Fruit fly (Drosophila melanogaster) whole organism, embryonic: ENCODE measurements around the gene Dsp1.

ENCODE experiments used
- Antp ChIP-seq: fragments of 200-800 bp; sonication (Bioruptor generic); optimal IDR thresholded peaks from 3 replicates; lab custom pipeline; 2016; ENCODE audit warnings: missing biosample characterization, missing genetic modification characterization
- Awh ChIP-seq: fragments of 200-800 bp; sonication (Bioruptor generic); IDR thresholded peaks from 2 replicates; pipeline ENCODE4, ENCODE4 v1.3.6; 2022; ENCODE audit warnings: missing biosample characterization, missing genetic modification characterization
- CG1024 ChIP-seq: fragments of 200-800 bp; sonication (Bioruptor generic); IDR thresholded peaks from 2 replicates; pipeline ENCODE4 v1.3.6; 2022; ENCODE audit warnings: missing biosample characterization, missing genetic modification characterization
- CG11247 ChIP-seq: fragments of 200-800 bp; sonication (Bioruptor generic); IDR thresholded peaks from 2 replicates; pipeline ENCODE4 v1.3.6; 2022; ENCODE audit warnings: missing biosample characterization, missing genetic modification characterization
- CG11398 ChIP-seq: fragments of 200-800 bp; sonication (Bioruptor generic); optimal IDR thresholded peaks from 2 replicates; lab custom pipeline; 2016; ENCODE audit warnings: missing biosample characterization, missing genetic modification characterization
- CG11723 ChIP-seq: fragments of 200-800 bp; sonication (Bioruptor generic); optimal IDR thresholded peaks from 2 replicates; lab custom pipeline; 2017; ENCODE audit warnings: missing biosample characterization, mild to moderate bottlenecking, missing genetic modification characterization
- CG12155 ChIP-seq: fragments of 200-800 bp; sonication (Bioruptor generic); optimal IDR thresholded peaks from 3 replicates; lab custom pipeline; 2016; ENCODE audit warnings: missing biosample characterization, missing genetic modification characterization
- CG12391 ChIP-seq: fragments of 200-800 bp; sonication (Bioruptor generic); optimal IDR thresholded peaks from 3 replicates; lab custom pipeline; 2018; ENCODE audit warnings: missing biosample characterization, mild to moderate bottlenecking, missing genetic modification characterization, moderate library complexity
- CG14014 ChIP-seq: fragments of 200-800 bp; sonication (Bioruptor generic); IDR thresholded peaks from 2 replicates; pipeline ENCODE4 v1.3.6; 2022; ENCODE audit warnings: missing biosample characterization, missing genetic modification characterization
- CG14710 ChIP-seq: fragments of 200-800 bp; sonication (Bioruptor generic); optimal IDR thresholded peaks from 3 replicates; lab custom pipeline; 2019; ENCODE audit warnings: missing biosample characterization, mild to moderate bottlenecking, missing genetic modification characterization, moderate library complexity
- CG16863 ChIP-seq: fragments of 200-800 bp; sonication (Bioruptor generic); optimal IDR thresholded peaks from 3 replicates; lab custom pipeline; 2016; ENCODE audit warnings: missing biosample characterization, missing genetic modification characterization
- CG17612 ChIP-seq: fragments of 200-800 bp; sonication (Bioruptor generic); IDR thresholded peaks from 2 replicates; pipeline ENCODE4 v1.3.6; 2022; ENCODE audit warnings: missing biosample characterization, missing genetic modification characterization
- CG18262 ChIP-seq: fragments of 200-800 bp; optimal IDR thresholded peaks from 3 replicates; lab custom pipeline; 2019; ENCODE audit warnings: missing biosample characterization, mild to moderate bottlenecking, missing genetic modification characterization, moderate library complexity
- CG2116 ChIP-seq: fragments of 200-800 bp; sonication (Bioruptor generic); optimal IDR thresholded peaks from 3 replicates; lab custom pipeline; 2018; ENCODE audit warnings: missing biosample characterization, mild to moderate bottlenecking, missing genetic modification characterization
- CG2889 ChIP-seq: fragments of 200-800 bp; sonication (Bioruptor generic); IDR thresholded peaks from 3 replicates; pipeline ENCODE4 v1.3.6; 2022; ENCODE audit warnings: missing biosample characterization, missing genetic modification characterization
- CG3163 ChIP-seq: fragments of 200-800 bp; sonication (Bioruptor generic); optimal IDR thresholded peaks from 3 replicates; lab custom pipeline; 2016; ENCODE audit warnings: missing biosample characterization, missing genetic modification characterization
- CG3281 ChIP-seq: fragments of 200-800 bp; sonication (Bioruptor generic); optimal IDR thresholded peaks from 3 replicates; lab custom pipeline; 2017; ENCODE audit warnings: missing biosample characterization, mild to moderate bottlenecking, missing genetic modification characterization
- CG6854 ChIP-seq: fragments of 200-800 bp; sonication (Bioruptor generic); optimal IDR thresholded peaks from 3 replicates; lab custom pipeline; 2017; ENCODE audit warnings: missing biosample characterization, mild to moderate bottlenecking, missing genetic modification characterization
- CG7786 ChIP-seq: fragments of 200-800 bp; sonication (Bioruptor generic); optimal IDR thresholded peaks from 2 replicates; lab custom pipeline; 2016; ENCODE audit warnings: missing biosample characterization, missing genetic modification characterization
- CG8944 ChIP-seq: fragments of 200-800 bp; sonication (Bioruptor generic); optimal IDR thresholded peaks from 3 replicates; lab custom pipeline; 2016; ENCODE audit warnings: missing biosample characterization, missing genetic modification characterization
- CG9727 ChIP-seq: fragments of 200-800 bp; sonication (Bioruptor generic); optimal IDR thresholded peaks from 3 replicates; lab custom pipeline; 2017; ENCODE audit warnings: missing biosample characterization, mild to moderate bottlenecking, missing genetic modification characterization
- Dbx ChIP-seq: fragments of 200-800 bp; sonication (Bioruptor generic); IDR thresholded peaks from 3 replicates; pipeline ENCODE4 v1.3.6; 2022; ENCODE audit warnings: missing biosample characterization, missing genetic modification characterization
- Dip2 ChIP-seq: fragments of 200-800 bp; sonication (Bioruptor generic); IDR thresholded peaks from 2 replicates; pipeline ENCODE4 v1.3.6; 2022; ENCODE audit warnings: missing biosample characterization, missing genetic modification characterization
- Fer3 ChIP-seq: fragments of 200-800 bp; sonication (Bioruptor generic); optimal IDR thresholded peaks from 2 replicates; lab custom pipeline; 2018; ENCODE audit warnings: missing biosample characterization, mild to moderate bottlenecking, missing genetic modification characterization, moderate library complexity
- H2.0 ChIP-seq: fragments of 200-800 bp; sonication (Bioruptor generic); IDR thresholded peaks from 2 replicates; pipeline ENCODE4 v1.3.6; 2022; ENCODE audit warnings: missing biosample characterization, missing genetic modification characterization
- Hmr ChIP-seq: fragments of 200-800 bp; sonication (Bioruptor generic); optimal IDR thresholded peaks from 3 replicates; lab custom pipeline; 2017; ENCODE audit warnings: mild to moderate bottlenecking, missing biosample characterization, missing genetic modification reagents, missing genetic modification characterization
- Hmx ChIP-seq: fragments of 200-800 bp; sonication (Bioruptor generic); optimal IDR thresholded peaks from 2 replicates; lab custom pipeline; 2016; ENCODE audit warnings: missing biosample characterization, missing genetic modification characterization
- Hr78 ChIP-seq, 2 experiments: fragments of 200-800 bp in 1 of 2; fragments of >200 bp in 1 of 2; sonication (Bioruptor generic) in 1 of 2; optimal IDR thresholded peaks; 2 replicates each; lab custom pipeline; 2017 to 2019; ENCODE audit warnings: missing biosample characterization in 2 of 2, missing genetic modification characterization in 2 of 2, mild to moderate bottlenecking in 1 of 2, moderate library complexity in 1 of 2
- Mrtf ChIP-seq: fragments of 200-800 bp; sonication (Bioruptor generic); IDR thresholded peaks from 3 replicates; pipeline ENCODE4 v1.3.6; 2022; ENCODE audit warnings: missing biosample characterization, missing genetic modification characterization
- Myb ChIP-seq: fragments of 200-800 bp; sonication (Bioruptor generic); optimal IDR thresholded peaks from 2 replicates; lab custom pipeline; 2016; ENCODE audit warnings: missing biosample characterization, missing genetic modification characterization
- Nf-YB ChIP-seq: fragments of 200-800 bp; sonication (Bioruptor generic); optimal IDR thresholded peaks from 3 replicates; lab custom pipeline; 2019; ENCODE audit warnings: missing biosample characterization, mild to moderate bottlenecking, missing genetic modification characterization, moderate library complexity
- Oli ChIP-seq: fragments of 200-800 bp; sonication (Bioruptor generic); optimal IDR thresholded peaks from 2 replicates; lab custom pipeline; 2018; ENCODE audit warnings: missing biosample characterization, mild to moderate bottlenecking, missing genetic modification characterization, moderate library complexity
- Optix ChIP-seq: fragments of 200-800 bp; sonication (Bioruptor generic); IDR thresholded peaks from 3 replicates; pipeline ENCODE4 v1.3.6; 2022; ENCODE audit warnings: missing biosample characterization, missing genetic modification characterization
- ac ChIP-seq: fragments of 200-800 bp; sonication (Bioruptor generic); optimal IDR thresholded peaks from 3 replicates; lab custom pipeline; 2017; ENCODE audit warnings: missing biosample characterization, mild to moderate bottlenecking, missing genetic modification characterization
- bab2 ChIP-seq: fragments of 200-800 bp; sonication (Bioruptor generic); optimal IDR thresholded peaks from 2 replicates; lab custom pipeline; 2016; ENCODE audit warnings: missing biosample characterization, missing genetic modification characterization
- corto ChIP-seq: fragments of 200-800 bp; sonication (Bioruptor generic); optimal IDR thresholded peaks from 2 replicates; lab custom pipeline; 2016; ENCODE audit warnings: missing biosample characterization, mild to moderate bottlenecking, missing genetic modification characterization, moderate library complexity
- crol ChIP-seq: fragments of 200-800 bp; sonication (Bioruptor generic); IDR thresholded peaks from 2 replicates; pipeline ENCODE4 v1.3.6; 2022; ENCODE audit warnings: missing biosample characterization, missing genetic modification characterization
- eyg ChIP-seq: fragments of 200-800 bp; sonication (Bioruptor generic); optimal IDR thresholded peaks from 3 replicates; lab custom pipeline; 2016; ENCODE audit warnings: missing biosample characterization, missing genetic modification characterization
- fu2 ChIP-seq: fragments of 200-800 bp; sonication (Bioruptor generic); optimal IDR thresholded peaks from 2 replicates; lab custom pipeline; 2016; ENCODE audit warnings: missing biosample characterization, missing genetic modification characterization
- hkb ChIP-seq, 2 experiments: fragments of 200-800 bp in 1 of 2; fragments of >200 bp in 1 of 2; sonication (Bioruptor generic) in 1 of 2; IDR thresholded peaks in 1 of 2; optimal IDR thresholded peaks in 1 of 2; 2 replicates each; pipeline versions ENCODE4 v1.3.6 to Lab custom; 2017 to 2022; ENCODE audit warnings: missing biosample characterization in 1 of 2, missing genetic modification characterization in 1 of 2
- lmd ChIP-seq: fragments of 200-800 bp; sonication (Bioruptor generic); IDR thresholded peaks from 2 replicates; pipeline ENCODE4 v1.3.6; 2022; ENCODE audit warnings: missing biosample characterization, missing genetic modification characterization
- nau ChIP-seq: fragments of 200-800 bp; sonication (Bioruptor generic); optimal IDR thresholded peaks from 3 replicates; lab custom pipeline; 2017; ENCODE audit warnings: missing biosample characterization, mild to moderate bottlenecking, missing genetic modification characterization, missing genetic modification reagents
- nmo ChIP-seq: fragments of 200-800 bp; sonication (Bioruptor generic); optimal IDR thresholded peaks from 2 replicates; lab custom pipeline; 2018; ENCODE audit warnings: missing biosample characterization, mild to moderate bottlenecking, missing genetic modification characterization, moderate library complexity
- prd ChIP-seq, 3 experiments: fragments of >200 bp in 2 of 3; fragments of 200-800 bp in 1 of 3; sonication (Bioruptor generic) in 1 of 3; optimal IDR thresholded peaks in 2 of 3; IDR thresholded peaks in 1 of 3; 2 replicates in 2 of 3; 3 replicates in 1 of 3; pipeline versions ENCODE4 v1.3.6 to Lab custom; 2017 to 2022; ENCODE audit warnings: missing biosample characterization in 1 of 3, missing genetic modification characterization in 1 of 3
- pzg ChIP-seq: fragments of 200-800 bp; sonication (Bioruptor generic); optimal IDR thresholded peaks from 3 replicates; lab custom pipeline; 2018; ENCODE audit warnings: missing biosample characterization, mild to moderate bottlenecking, missing genetic modification characterization, moderate library complexity
- row ChIP-seq: fragments of 200-800 bp; sonication (Bioruptor generic); IDR thresholded peaks from 3 replicates; pipeline ENCODE4 v1.3.6; 2022; ENCODE audit warnings: missing biosample characterization, missing genetic modification characterization
- sens-2 ChIP-seq: fragments of 200-800 bp; sonication (Bioruptor generic); IDR thresholded peaks from 2 replicates; pipeline ENCODE4 v1.3.6; 2022; ENCODE audit warnings: missing biosample characterization, missing genetic modification characterization
- sna ChIP-seq: fragments of 200-800 bp; sonication (Bioruptor generic); IDR thresholded peaks from 2 replicates; pipeline ENCODE4 v1.3.6; 2022; ENCODE audit warnings: missing biosample characterization, missing genetic modification characterization; ENCODE audit not compliant: partially characterized antibody
- usp ChIP-seq: fragments of >200 bp; optimal IDR thresholded peaks from 2 replicates; lab custom pipeline; 2017; ENCODE audit warnings: missing biosample characterization, missing genetic modification characterization

Gene Dsp1

dm6 chrX:16313078-16313875, 20.1 kb upstream of the Dsp1 start, which contains the start of the genes CG9915 and SWIP (continued):
- TF ChIP-seq hkb (optimal IDR thresholded peaks at IDR 0.05; lab: Kevin White, UChicago), result no peak
- TF ChIP-seq hkb (GFP tag; IDR thresholded peaks at IDR 0.05; lab: Robert Waterston, UW), result no peak
- no peak for TF ChIP-seq CG8944
- TF ChIP-seq fu2, result no peak
- TF ChIP-seq CG3281 (GFP tag; lab: Kevin White, UChicago), result peak; percentile 27
- TF ChIP-seq CG6854 (GFP tag; lab: Kevin White, UChicago), result no peak
- TF ChIP-seq sna (GFP tag; lab: Robert Waterston, UW), result peak; percentile 41; the same call in 1 of the 2 replicates
- no peak for TF ChIP-seq CG12155
- no peak for TF ChIP-seq Fer3 (tag; lab: Kevin White, UChicago)
- TF ChIP-seq sens-2 (GFP tag; lab: Robert Waterston, UW), result no peak
- TF ChIP-seq CG3163 (GFP tag; lab: Kevin White, UChicago), result no peak
- no peak for TF ChIP-seq prd (optimal IDR thresholded peaks at IDR 0.05; lab: Kevin White, UChicago)
- no peak for TF ChIP-seq prd (GFP tag; IDR thresholded peaks at IDR 0.05; lab: Robert Waterston, UW)
- TF ChIP-seq usp, result no peak
- no peak for TF ChIP-seq Optix (GFP tag; lab: Robert Waterston, UW)
- no peak for TF ChIP-seq Awh
- TF ChIP-seq nau, result no peak
- no peak for TF ChIP-seq Antp (GFP tag; lab: Kevin White, UChicago)
- no peak; the same call in 1 of the 2 replicates for TF ChIP-seq lmd (GFP tag; lab: Robert Waterston, UW)
- no peak for TF ChIP-seq eyg (GFP tag; lab: Kevin White, UChicago)
- TF ChIP-seq CG16863 (GFP tag; lab: Kevin White, UChicago), result no peak
- no peak for TF ChIP-seq CG2889 (GFP tag; lab: Robert Waterston, UW)
- no peak for TF ChIP-seq crol
- peak; percentile 34 for TF ChIP-seq CG18262 (tag; lab: Kevin White, UChicago)
- TF ChIP-seq Hr78 (GFP tag; optimal IDR thresholded peaks at IDR 0.05; lab: Kevin White, UChicago), result no peak
- no peak for TF ChIP-seq Hmr
- TF ChIP-seq pzg, result peak; percentile 27
- peak; percentile 22 for TF ChIP-seq CG9727 (GFP tag; lab: Kevin White, UChicago)
- TF ChIP-seq corto, result no peak
- TF ChIP-seq nmo (GFP tag; lab: Kevin White, UChicago), result peak; percentile 13
- TF ChIP-seq Hmx (GFP tag; lab: Kevin White, UChicago), result no peak
- no peak for TF ChIP-seq bab2 (GFP tag; lab: Kevin White, UChicago)
- TF ChIP-seq CG17612, result no peak
- no peak for TF ChIP-seq Mrtf (GFP tag; lab: Robert Waterston, UW)
- no peak for TF ChIP-seq CG11723 (GFP tag; lab: Kevin White, UChicago)
- no peak for TF ChIP-seq H2.0
- TF ChIP-seq row (GFP tag; lab: Robert Waterston, UW), result peak; percentile 62; the same call in 2 of the 3 replicates
- peak; percentile 76 for TF ChIP-seq CG2116
- no peak for TF ChIP-seq Nf-YB (GFP tag; lab: Kevin White, UChicago)
- TF ChIP-seq Dip2, result no peak
- TF ChIP-seq Myb (GFP tag; lab: Kevin White, UChicago), result no peak
- TF ChIP-seq ac (GFP tag; lab: Kevin White, UChicago), result no peak
- no peak for TF ChIP-seq CG11398 (GFP tag; lab: Kevin White, UChicago)
- TF ChIP-seq Oli (tag; lab: Kevin White, UChicago), result no peak
- peak; percentile 15 for TF ChIP-seq CG7786 (GFP tag; lab: Kevin White, UChicago)
- peak; percentile 69 for TF ChIP-seq CG1024 (GFP tag; lab: Robert Waterston, UW)
- TF ChIP-seq CG14710 (tag; lab: Kevin White, UChicago), result peak; percentile 40
- TF ChIP-seq CG12391, result peak; percentile 50
- no peak; the same call in 1 of the 2 replicates for TF ChIP-seq CG14014 (GFP tag; lab: Robert Waterston, UW)
- TF ChIP-seq CG11247 (GFP tag; lab: Robert Waterston, UW), result no peak
- no peak for TF ChIP-seq Dbx (GFP tag; lab: Robert Waterston, UW)
